Fruit fly (Drosophila melanogaster) whole organism, embryonic: ENCODE results near the gene unc-119.

Experiments
- ATbp ChIP-seq: fragments of 200-800 bp; sonication (Bioruptor generic); optimal IDR thresholded peaks from 2 replicates; lab custom pipeline; 2017; ENCODE audit warnings: missing biosample characterization, mild to moderate bottlenecking, missing genetic modification characterization, missing genetic modification reagents
- Ada2b ChIP-seq: fragments of 200-800 bp; sonication (Bioruptor generic); IDR thresholded peaks from 2 replicates; pipeline ENCODE4 v1.3.6; 2022; ENCODE audit warnings: missing biosample characterization, missing genetic modification characterization
- Antp ChIP-seq: fragments of 200-800 bp; sonication (Bioruptor generic); optimal IDR thresholded peaks from 3 replicates; lab custom pipeline; 2016; ENCODE audit warnings: missing biosample characterization, missing genetic modification characterization
- B-H1 ChIP-seq: fragments of 200-800 bp; sonication (Bioruptor generic); IDR thresholded peaks from 3 replicates; pipeline ENCODE4 v1.3.6; 2022; ENCODE audit warnings: missing biosample characterization, missing genetic modification characterization
- Blimp-1 ChIP-seq: fragments of 200-800 bp; sonication (Bioruptor generic); optimal IDR thresholded peaks from 3 replicates; lab custom pipeline; 2018; ENCODE audit warnings: missing biosample characterization, missing genetic modification characterization, mild to moderate bottlenecking, moderate library complexity, missing genetic modification reagents
- CG10366 ChIP-seq: fragments of 200-800 bp; sonication (Bioruptor generic); IDR thresholded peaks from 2 replicates; pipeline ENCODE4 v1.3.6; 2022; ENCODE audit warnings: missing biosample characterization, missing genetic modification characterization
- CG10959 ChIP-seq: fragments of 200-800 bp; sonication (Bioruptor generic); IDR thresholded peaks from 2 replicates; pipeline ENCODE4 v1.3.6; 2022; ENCODE audit warnings: missing biosample characterization, missing genetic modification characterization
- CG11398 ChIP-seq: fragments of 200-800 bp; sonication (Bioruptor generic); optimal IDR thresholded peaks from 2 replicates; lab custom pipeline; 2016; ENCODE audit warnings: missing biosample characterization, missing genetic modification characterization
- CG11696 ChIP-seq: fragments of 200-800 bp; sonication (Bioruptor generic); IDR thresholded peaks from 2 replicates; pipeline ENCODE4 v1.3.6; 2022; ENCODE audit warnings: missing biosample characterization, missing genetic modification characterization
- CG12391 ChIP-seq: fragments of 200-800 bp; sonication (Bioruptor generic); optimal IDR thresholded peaks from 3 replicates; lab custom pipeline; 2018; ENCODE audit warnings: missing biosample characterization, mild to moderate bottlenecking, missing genetic modification characterization, moderate library complexity
- CG13424 ChIP-seq: fragments of 200-800 bp; sonication (Bioruptor generic); optimal IDR thresholded peaks from 2 replicates; lab custom pipeline; 2019; ENCODE audit warnings: missing biosample characterization, mild to moderate bottlenecking, missing genetic modification characterization, moderate library complexity
- CG14667 ChIP-seq: fragments of 200-800 bp; sonication (Bioruptor generic); IDR thresholded peaks from 2 replicates; pipeline ENCODE4 v1.3.6; 2022; ENCODE audit warnings: missing biosample characterization, missing genetic modification characterization
- CG15011 ChIP-seq: fragments of 200-800 bp; sonication (Bioruptor generic); optimal IDR thresholded peaks from 3 replicates; lab custom pipeline; 2018; ENCODE audit warnings: missing biosample characterization, mild to moderate bottlenecking, missing genetic modification characterization
- CG15696 ChIP-seq: fragments of 200-800 bp; sonication (Bioruptor generic); optimal IDR thresholded peaks from 2 replicates; lab custom pipeline; 2019; ENCODE audit warnings: missing biosample characterization, mild to moderate bottlenecking, missing genetic modification characterization, moderate library complexity
- CG17568 ChIP-seq: fragments of 200-800 bp; sonication (Bioruptor generic); optimal IDR thresholded peaks from 2 replicates; lab custom pipeline; 2018; ENCODE audit warnings: missing biosample characterization, mild to moderate bottlenecking, missing genetic modification characterization, moderate library complexity
- CG1832 ChIP-seq: fragments of 200-800 bp; sonication (Bioruptor generic); optimal IDR thresholded peaks from 2 replicates; lab custom pipeline; 2017; ENCODE audit warnings: missing biosample characterization, mild to moderate bottlenecking, missing genetic modification characterization, inconsistent platforms
- CG32532 ChIP-seq: fragments of 200-800 bp; sonication (Bioruptor generic); IDR thresholded peaks from 2 replicates; pipeline ENCODE4 v1.3.6; 2022; ENCODE audit warnings: missing biosample characterization, missing genetic modification characterization
- CG6683 ChIP-seq: fragments of 200-800 bp; sonication (Bioruptor generic); optimal IDR thresholded peaks from 2 replicates; lab custom pipeline; 2017; ENCODE audit warnings: missing biosample characterization, mild to moderate bottlenecking, missing genetic modification characterization, missing genetic modification reagents
- CG6765 ChIP-seq: fragments of 200-800 bp; sonication (Bioruptor generic); optimal IDR thresholded peaks from 3 replicates; lab custom pipeline; 2017; ENCODE audit warnings: missing biosample characterization, mild to moderate bottlenecking, missing genetic modification characterization
- CG6813 ChIP-seq: fragments of 200-800 bp; sonication (Bioruptor generic); optimal IDR thresholded peaks from 2 replicates; lab custom pipeline; 2017; ENCODE audit warnings: missing biosample characterization, missing genetic modification characterization, mild to moderate bottlenecking, moderate library complexity, missing genetic modification reagents
- CG7357 ChIP-seq: fragments of 200-800 bp; sonication (Bioruptor generic); IDR thresholded peaks from 3 replicates; pipeline ENCODE4 v1.3.6; 2022; ENCODE audit warnings: missing biosample characterization, missing genetic modification characterization
- CG8359 ChIP-seq: fragments of 200-800 bp; sonication (Bioruptor generic); optimal IDR thresholded peaks from 2 replicates; lab custom pipeline; 2017; ENCODE audit warnings: missing biosample characterization, mild to moderate bottlenecking, missing genetic modification characterization, borderline replicate concordance
- CG8944 ChIP-seq: fragments of 200-800 bp; sonication (Bioruptor generic); optimal IDR thresholded peaks from 3 replicates; lab custom pipeline; 2016; ENCODE audit warnings: missing biosample characterization, missing genetic modification characterization
- Drgx ChIP-seq: fragments of 200-800 bp; sonication (Bioruptor generic); IDR thresholded peaks from 2 replicates; pipeline ENCODE4 v1.3.6; 2022; ENCODE audit warnings: missing biosample characterization, missing genetic modification characterization
- GATAe ChIP-seq: fragments of 200-800 bp; sonication (Bioruptor generic); conservative IDR thresholded peaks from 2 replicates; pipeline ENCODE4 v1.3.6; 2022; ENCODE audit warnings: missing biosample characterization, missing genetic modification characterization
- H2.0 ChIP-seq: fragments of 200-800 bp; sonication (Bioruptor generic); IDR thresholded peaks from 2 replicates; pipeline ENCODE4 v1.3.6; 2022; ENCODE audit warnings: missing biosample characterization, missing genetic modification characterization
- Max ChIP-seq: fragments of 200-800 bp; sonication (Bioruptor generic); optimal IDR thresholded peaks from 2 replicates; lab custom pipeline; 2016; ENCODE audit warnings: missing biosample characterization, mild to moderate bottlenecking, missing genetic modification characterization
- Optix ChIP-seq: fragments of 200-800 bp; sonication (Bioruptor generic); IDR thresholded peaks from 3 replicates; pipeline ENCODE4 v1.3.6; 2022; ENCODE audit warnings: missing biosample characterization, missing genetic modification characterization
- Sox100B ChIP-seq: fragments of 200-800 bp; sonication (Bioruptor generic); optimal IDR thresholded peaks from 3 replicates; lab custom pipeline; 2018; ENCODE audit warnings: missing biosample characterization, mild to moderate bottlenecking, missing genetic modification characterization
- Sry-β ChIP-seq: fragments of 200-800 bp; sonication (Bioruptor generic); optimal IDR thresholded peaks from 2 replicates; lab custom pipeline; 2018; ENCODE audit warnings: missing biosample characterization, mild to moderate bottlenecking, missing genetic modification characterization, moderate library complexity
- Usf ChIP-seq: fragments of 200-800 bp; sonication (Bioruptor generic); optimal IDR thresholded peaks from 2 replicates; lab custom pipeline; 2017; ENCODE audit warnings: missing genotype, missing biosample characterization, missing genetic modification characterization
- btn ChIP-seq: fragments of 200-800 bp; sonication (Bioruptor generic); optimal IDR thresholded peaks from 2 replicates; lab custom pipeline; 2016; ENCODE audit warnings: missing biosample characterization, missing genetic modification characterization
- caup ChIP-seq: fragments of 200-800 bp; sonication (Bioruptor generic); optimal IDR thresholded peaks from 3 replicates; lab custom pipeline; 2017; ENCODE audit warnings: missing biosample characterization, mild to moderate bottlenecking, missing genetic modification characterization, moderate library complexity; ENCODE audit not compliant: severe bottlenecking
- cg ChIP-seq: fragments of 200-800 bp; sonication (Bioruptor generic); optimal IDR thresholded peaks from 3 replicates; lab custom pipeline; 2019; ENCODE audit warnings: missing biosample characterization, mild to moderate bottlenecking, missing genetic modification characterization, moderate library complexity
- crc ChIP-seq: fragments of 200-800 bp; sonication (Bioruptor generic); optimal IDR thresholded peaks from 2 replicates; lab custom pipeline; 2016; ENCODE audit warnings: missing biosample characterization, missing genetic modification characterization
- disco-r ChIP-seq: fragments of 200-800 bp; sonication (Bioruptor generic); optimal IDR thresholded peaks from 2 replicates; lab custom pipeline; 2016; ENCODE audit warnings: missing biosample characterization, missing genetic modification characterization
- ewg ChIP-seq: fragments of 200-800 bp; sonication (Bioruptor generic); optimal IDR thresholded peaks from 3 replicates; lab custom pipeline; 2017; ENCODE audit warnings: mild to moderate bottlenecking, missing biosample characterization, missing genetic modification reagents, missing genetic modification characterization
- gem ChIP-seq: fragments of 200-800 bp; sonication (Bioruptor generic); optimal IDR thresholded peaks from 2 replicates; lab custom pipeline; 2019; ENCODE audit warnings: missing biosample characterization, mild to moderate bottlenecking, missing genetic modification characterization, moderate library complexity
- jigr1 ChIP-seq: fragments of 200-800 bp; sonication (Bioruptor generic); IDR thresholded peaks from 3 replicates; pipeline ENCODE4 v1.3.6; 2022; ENCODE audit warnings: missing biosample characterization, missing genetic modification characterization
- kni ChIP-seq: fragments of 200-800 bp; sonication (Bioruptor generic); optimal IDR thresholded peaks from 3 replicates; lab custom pipeline; 2017; ENCODE audit warnings: mild to moderate bottlenecking, missing biosample characterization, missing genetic modification reagents, missing genetic modification characterization
- lbe ChIP-seq: fragments of 200-800 bp; sonication (Bioruptor generic); optimal IDR thresholded peaks from 2 replicates; lab custom pipeline; 2016; ENCODE audit warnings: missing biosample characterization, mild to moderate bottlenecking, missing genetic modification characterization
- p53 ChIP-seq: fragments of 200-800 bp; sonication (Bioruptor generic); optimal IDR thresholded peaks from 2 replicates; lab custom pipeline; 2016; ENCODE audit warnings: missing biosample characterization, missing genetic modification characterization
- sd ChIP-seq: fragments of 200-800 bp; sonication (Bioruptor generic); optimal IDR thresholded peaks from 3 replicates; lab custom pipeline; 2018; ENCODE audit warnings: missing biosample characterization, mild to moderate bottlenecking, missing genetic modification characterization, moderate library complexity
- sens ChIP-seq: fragments of 200-800 bp; sonication (Bioruptor generic); peaks from one replicate; lab custom pipeline; 2016; ENCODE audit warnings: missing biosample characterization, missing genetic modification characterization
- sens-2 ChIP-seq: fragments of 200-800 bp; sonication (Bioruptor generic); IDR thresholded peaks from 2 replicates; pipeline ENCODE4 v1.3.6; 2022; ENCODE audit warnings: missing biosample characterization, missing genetic modification characterization
- seq ChIP-seq: fragments of 200-800 bp; sonication (Bioruptor generic); IDR thresholded peaks from 2 replicates; pipeline ENCODE4 v1.3.6; 2022; ENCODE audit warnings: missing biosample characterization, missing genetic modification characterization
- sima ChIP-seq: fragments of 200-800 bp; sonication (Bioruptor generic); optimal IDR thresholded peaks from 2 replicates; lab custom pipeline; 2016; ENCODE audit warnings: missing biosample characterization, missing genetic modification characterization
- sqz ChIP-seq: fragments of 200-800 bp; sonication (Bioruptor generic); optimal IDR thresholded peaks from 3 replicates; lab custom pipeline; 2018; ENCODE audit warnings: missing biosample characterization, mild to moderate bottlenecking, missing genetic modification characterization
- vnd ChIP-seq: fragments of 200-800 bp; sonication (Bioruptor generic); IDR thresholded peaks from 3 replicates; pipeline ENCODE4 v1.3.6; 2022; ENCODE audit warnings: missing biosample characterization, missing genetic modification characterization; ENCODE audit not compliant: partially characterized antibody
- zen ChIP-seq: fragments of 200-800 bp; sonication (Bioruptor generic); optimal IDR thresholded peaks from 3 replicates; lab custom pipeline; 2018; ENCODE audit warnings: missing biosample characterization, mild to moderate bottlenecking, missing genetic modification characterization, moderate library complexity
- zen2 ChIP-seq: fragments of 200-800 bp; sonication (Bioruptor generic); IDR thresholded peaks from 3 replicates; pipeline ENCODE4 v1.3.6; 2022; ENCODE audit warnings: missing biosample characterization, missing genetic modification characterization; ENCODE audit not compliant: partially characterized antibody

Gene unc-119

DNA sequence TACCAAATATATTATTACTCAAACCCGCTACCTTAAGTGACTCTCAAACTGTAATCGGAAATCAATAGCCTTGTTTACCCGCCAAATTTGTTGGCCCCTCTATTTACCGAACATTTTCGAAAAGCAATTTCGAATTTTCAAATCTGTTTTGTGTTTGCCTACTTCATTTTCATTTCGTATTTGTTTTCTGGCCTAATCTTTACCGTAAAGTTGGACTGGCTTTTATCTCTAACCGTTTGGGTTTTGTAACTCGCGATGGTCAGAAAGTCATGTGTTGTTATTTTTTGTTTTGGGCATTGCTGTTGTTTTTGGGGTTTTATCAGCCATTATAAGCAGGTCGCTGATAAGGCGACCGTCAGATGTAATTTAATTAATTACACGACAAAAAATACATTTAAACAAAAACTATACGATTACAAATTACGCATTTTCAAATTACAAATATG, 42.2 kb upstream of the unc-119 start (continued):
- no peak for TF ChIP-seq p53 (GFP tag; lab: Kevin White, UChicago)
- TF ChIP-seq B-H1 (GFP tag; lab: Robert Waterston, UW), result no peak
- no peak for TF ChIP-seq zen2 (GFP tag; lab: Robert Waterston, UW)
- no peak for TF ChIP-seq CG8359 (GFP tag; lab: Kevin White, UChicago)
- no peak for TF ChIP-seq sd
- TF ChIP-seq CG8944 (GFP tag; lab: Kevin White, UChicago), result peak; percentile 38
- TF ChIP-seq CG11696 (GFP tag; lab: Robert Waterston, UW), result peak; percentile 64
- peak; percentile 79 for TF ChIP-seq kni (GFP tag; lab: Kevin White, UChicago)
- TF ChIP-seq lbe, result no peak
- TF ChIP-seq vnd, result no peak
- TF ChIP-seq CG6683, result no peak
- peak; percentile 12 for TF ChIP-seq CG17568 (GFP tag; lab: Kevin White, UChicago)
- TF ChIP-seq CG12391 (tag; lab: Kevin White, UChicago), result no peak
- no peak for TF ChIP-seq sqz (GFP tag; lab: Kevin White, UChicago)
- TF ChIP-seq disco-r (GFP tag; lab: Kevin White, UChicago), result no peak
- TF ChIP-seq zen (tag; lab: Kevin White, UChicago), result no peak
- TF ChIP-seq sens (GFP tag; lab: Kevin White, UChicago), result peak; percentile 78
- no peak for TF ChIP-seq sima (GFP tag; lab: Kevin White, UChicago)
- no peak for TF ChIP-seq Antp (GFP tag; lab: Kevin White, UChicago)
- TF ChIP-seq cg (GFP tag; lab: Kevin White, UChicago), result no peak
- TF ChIP-seq seq (GFP tag; lab: Robert Waterston, UW), result peak; percentile 73; the same call in 1 of the 2 replicates
- TF ChIP-seq CG6765 (GFP tag; lab: Kevin White, UChicago), result no peak
- peak; percentile 58 for TF ChIP-seq CG6813 (GFP tag; lab: Kevin White, UChicago)
- TF ChIP-seq gem (tag; lab: Kevin White, UChicago), result peak; percentile 33
- no peak for TF ChIP-seq Usf (GFP tag; lab: Kevin White, UChicago)
- TF ChIP-seq Drgx (GFP tag; lab: Robert Waterston, UW), result no peak
- no peak for TF ChIP-seq Ada2b
- TF ChIP-seq caup, result no peak
- TF ChIP-seq Sry-β (GFP tag; lab: Kevin White, UChicago), result no peak
- peak; percentile 5 for TF ChIP-seq CG15011 (GFP tag; lab: Kevin White, UChicago)
- TF ChIP-seq Sox100B, result peak; percentile 28
- TF ChIP-seq ewg (GFP tag; lab: Kevin White, UChicago), result no peak
- TF ChIP-seq GATAe (GFP tag; lab: Robert Waterston, UW), result peak; percentile 36; the same call in 1 of the 2 replicates
- TF ChIP-seq H2.0 (GFP tag; lab: Robert Waterston, UW), result 0 out of 2 replicates have a peak, but pooled peaks have one; percentile 8
- TF ChIP-seq CG15696, result peak; percentile 86
- no peak for TF ChIP-seq CG32532 (GFP tag; lab: Robert Waterston, UW)
- no peak for TF ChIP-seq CG7357
- peak; percentile 65; the same call in 1 of the 2 replicates for TF ChIP-seq sens-2 (GFP tag; lab: Robert Waterston, UW)
- peak; percentile 75 for TF ChIP-seq ATbp (GFP tag; lab: Kevin White, UChicago)
- no peak for TF ChIP-seq CG14667 (GFP tag; lab: Robert Waterston, UW)
- no peak for TF ChIP-seq Max (GFP tag; lab: Kevin White, UChicago)
- no peak for TF ChIP-seq jigr1 (GFP tag; lab: Robert Waterston, UW)
- no peak for TF ChIP-seq CG10959 (GFP tag; lab: Robert Waterston, UW)
- no peak for TF ChIP-seq Optix
- TF ChIP-seq CG13424 (tag; lab: Kevin White, UChicago), result peak; percentile 13
- TF ChIP-seq Blimp-1 (GFP tag; lab: Kevin White, UChicago), result peak; percentile 20
- TF ChIP-seq btn (GFP tag; lab: Kevin White, UChicago), result no peak
- TF ChIP-seq crc (GFP tag; lab: Kevin White, UChicago), result no peak
- peak; percentile 55 for TF ChIP-seq CG11398
- TF ChIP-seq CG1832, result no peak
- no peak for TF ChIP-seq CG10366 (GFP tag; lab: Robert Waterston, UW)
